Fruit fly (Drosophila melanogaster) S2 (cell line): Measurements from ENCODE around the gene Pino.

ENCODE experiments used
- CG8478 ChIP-seq: fragments of >200 bp; optimal IDR thresholded peaks from 2 replicates; lab custom pipeline; 2018
- CTCF ChIP-seq, 2 experiments: fragments of >200 bp; optimal IDR thresholded peaks; 2 replicates each; lab custom pipeline; 2018

The Pino gene

dm6 chr2L:1128932-1129887 lies at the start of gene Pino, which contains the start of gene TBC1D23:
Pino (minus strand) TSS chr2L:1128953.
TBC1D23 (plus strand) TSS chr2L:1129316.
- TF ChIP-seq CTCF (optimal IDR thresholded peaks at IDR 0.05; lab: Kevin White, UChicago) = no peak
- no peak for TF ChIP-seq CG8478 (lab: Kevin White, UChicago)

- no peak for TF ChIP-seq CTCF (optimal IDR thresholded peaks at IDR 0.05; lab: Kevin White, UChicago)
- TF ChIP-seq CG8478 (lab: Kevin White, UChicago) = no peak
Observed at dm6 chr2L:1177522-1177921, 48.8 kb upstream of the Pino start, which contains the start of gene CG4896. CG4896 (plus strand) TSS chr2L:1177690.

- TF ChIP-seq CTCF (optimal IDR thresholded peaks at IDR 0.05; lab: Kevin White, UChicago) (no peak), CG8478 (lab: Kevin White, UChicago) (no peak)
Observed at dm6 chr2L:1172704-1173107, 44.0 kb upstream of the Pino start, which contains the start of the genes Charon and CG4887. Charon (minus strand) TSS chr2L:1172805. CG4887 (plus strand) TSS chr2L:1173009.

DNA sequence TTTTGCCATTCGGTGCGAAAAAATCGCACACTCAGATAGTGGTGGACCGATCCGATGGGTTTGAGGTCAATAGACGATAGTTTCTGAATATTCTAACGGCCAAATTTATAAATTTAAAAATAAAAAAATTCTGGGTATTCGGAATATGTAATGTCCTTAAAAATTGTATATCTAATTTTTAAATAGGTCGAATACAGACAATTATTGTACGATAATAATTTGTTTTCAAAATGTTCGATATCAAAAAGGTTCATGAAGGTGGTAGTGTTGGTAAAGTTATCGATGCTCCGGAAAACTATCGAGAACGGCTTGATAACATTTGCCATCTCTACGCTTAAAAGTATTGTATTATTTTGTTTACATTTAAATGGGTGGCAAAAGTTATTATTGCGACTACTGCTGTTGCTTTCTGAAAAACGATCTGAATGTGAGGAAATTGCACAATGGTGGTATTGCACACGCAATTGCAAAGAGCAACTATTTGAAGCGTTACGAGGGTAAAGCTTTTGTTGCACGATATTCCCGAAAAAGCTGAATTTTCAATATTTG lies 41.2 kb upstream of the Pino start, which contains the start of the genes CG31922 and Plap:
TSS of gene CG31922 (plus strand) at position 315 of the 549 bp plus-strand sequence.
TSS of gene Plap (minus strand) at position 499 of the 549 bp plus-strand sequence.
- TF ChIP-seq CG8478 (lab: Kevin White, UChicago) (no peak), CTCF (optimal IDR thresholded peaks at IDR 0.05; lab: Kevin White, UChicago) (no peak)

- TF ChIP-seq CTCF (optimal IDR thresholded peaks at IDR 0.05; lab: Kevin White, UChicago) (no peak), CG8478 (lab: Kevin White, UChicago) (no peak)
Observed at dm6 chr2L:1166326-1166725, 37.6 kb upstream of the Pino start, which contains the start of gene CG14341. CG14341 (plus strand) TSS chr2L:1166506.

DNA sequence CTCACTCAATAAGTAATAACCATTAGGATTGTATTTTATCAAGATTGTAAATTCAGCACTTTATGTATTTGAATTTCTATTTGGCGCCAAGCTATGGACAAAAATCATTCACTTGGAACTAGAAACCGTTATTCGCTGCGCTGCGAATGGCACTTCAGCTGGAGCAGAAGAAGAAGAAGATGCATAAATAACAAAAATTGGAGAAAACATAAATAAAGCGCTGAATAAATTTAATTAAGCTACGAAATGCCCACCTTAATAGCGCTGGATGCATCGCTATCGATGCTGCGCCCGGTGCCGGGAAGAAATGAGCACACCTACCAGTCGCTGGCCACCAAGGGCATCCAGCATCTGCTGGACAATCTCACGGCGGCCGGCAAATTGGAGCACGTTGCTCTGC lies 35.5 kb upstream of the Pino start, which contains the start of gene IntS14:
TSS of gene IntS14 (plus strand) at position 150 of the 400 bp plus-strand sequence.
- TF ChIP-seq CTCF (optimal IDR thresholded peaks at IDR 0.05; lab: Kevin White, UChicago) = no peak
- TF ChIP-seq CG8478 (lab: Kevin White, UChicago) = no peak

dm6 chr2L:1163538-1164143 lies 34.9 kb upstream of the Pino start, which contains the start of gene CG5080:
CG5080 (minus strand) TSS chr2L:1163886.
- TF ChIP-seq CTCF (optimal IDR thresholded peaks at IDR 0.05; lab: Kevin White, UChicago) = no peak
- TF ChIP-seq CG8478 (lab: Kevin White, UChicago) = no peak

dm6 chr2L:1158519-1159319 lies 30.0 kb upstream of the Pino start, which contains the start of gene Tango14:
Tango14 (plus strand) TSS chr2L:1158661.
- TF ChIP-seq CTCF (optimal IDR thresholded peaks at IDR 0.05; lab: Kevin White, UChicago) = no peak

DNA sequence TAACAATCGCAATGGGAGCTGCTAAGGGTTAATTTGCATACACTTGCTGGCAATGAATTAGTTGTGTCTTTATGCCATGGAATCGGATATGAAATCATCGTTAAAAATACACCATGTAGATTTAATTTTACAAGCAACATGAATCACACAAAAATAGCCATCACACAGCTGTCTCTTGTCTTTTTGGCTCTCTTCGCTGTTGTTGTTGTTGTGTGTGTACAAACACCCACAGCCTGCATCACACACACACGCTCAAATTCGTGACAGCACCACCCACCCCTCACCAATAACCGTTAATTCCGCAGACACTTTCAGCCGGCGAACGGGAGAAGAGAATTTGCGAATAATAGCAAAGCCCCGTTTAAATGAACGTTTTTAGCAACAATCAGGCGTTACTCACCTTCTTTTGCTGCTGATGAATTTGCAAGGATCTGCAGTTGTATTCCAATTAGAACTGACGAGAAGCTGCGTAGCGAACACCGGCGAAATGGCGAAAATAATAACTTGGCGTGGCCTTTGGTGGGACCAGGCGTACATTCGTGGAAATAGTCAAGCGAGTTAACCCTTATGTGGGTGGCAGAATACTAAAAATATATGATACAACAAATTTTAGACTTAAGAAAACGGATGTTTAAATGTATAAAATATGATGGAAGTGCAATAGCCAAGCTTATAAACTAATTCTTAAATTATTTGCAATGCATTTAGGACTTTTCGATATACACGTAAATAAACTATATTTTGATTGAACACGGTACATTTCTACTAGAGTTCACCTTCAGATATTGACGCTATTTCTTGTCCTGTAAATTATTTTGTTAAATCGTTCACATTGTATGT lies 29.1 kb upstream of the Pino start, which contains the start of gene capt:
TSS of gene capt (minus strand) at position 584 of the 840 bp plus-strand sequence.
- no peak for TF ChIP-seq CTCF (optimal IDR thresholded peaks at IDR 0.05; lab: Kevin White, UChicago)

- TF ChIP-seq CG8478 (lab: Kevin White, UChicago) (no peak), CTCF (optimal IDR thresholded peaks at IDR 0.05; lab: Kevin White, UChicago) (no peak)
Observed at dm6 chr2L:1157357-1157678, 28.6 kb upstream of the Pino start.

DNA sequence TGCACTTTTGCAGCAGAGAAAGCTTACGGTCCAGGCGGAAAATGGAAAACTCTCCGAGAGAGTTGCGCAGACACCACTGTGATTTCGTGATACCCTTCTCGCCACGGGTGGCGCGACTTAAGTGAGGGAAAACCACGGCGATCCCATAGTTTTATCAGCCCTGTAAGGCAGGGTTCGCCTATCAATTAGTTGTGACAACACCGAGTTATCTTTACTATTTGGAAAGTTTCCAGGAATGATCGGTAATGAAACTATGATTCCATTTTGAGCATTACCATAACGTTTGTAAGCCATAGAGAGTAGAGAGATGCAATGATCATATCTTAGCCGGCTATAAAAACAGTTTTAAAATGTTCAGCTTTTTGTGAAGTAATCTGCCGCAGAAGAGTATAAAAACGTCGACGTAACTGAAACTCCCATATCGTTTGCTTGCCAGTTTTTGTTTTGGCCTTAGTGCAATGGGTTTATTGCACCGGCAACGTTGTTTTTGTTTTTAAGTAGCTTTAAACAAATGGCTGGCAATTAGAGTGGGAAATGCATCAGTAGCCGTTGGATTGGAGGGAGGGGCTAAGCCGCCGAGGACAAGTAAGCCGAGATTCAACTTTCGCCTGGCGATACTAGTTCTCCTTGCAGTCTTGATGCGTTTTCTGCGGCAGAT lies 28.0 kb upstream of the Pino start:
- TF ChIP-seq CTCF (optimal IDR thresholded peaks at IDR 0.05; lab: Kevin White, UChicago) (no peak), CG8478 (lab: Kevin White, UChicago) (no peak)

- TF ChIP-seq CG8478 (lab: Kevin White, UChicago) (no peak), CTCF (optimal IDR thresholded peaks at IDR 0.05; lab: Kevin White, UChicago) (no peak)
Observed at dm6 chr2L:1152693-1153092, 23.9 kb upstream of the Pino start.
